Worm (Caenorhabditis elegans) whole organism, late embryonic: ENCODE results near the gene srh-71.

Source experiments
- ama-1 ChIP-seq: fragments of 150-350 bp; optimal IDR thresholded peaks from 2 replicates; lab custom pipeline; 2014
- ceh-2 ChIP-seq: sonication (generic microtip); optimal IDR thresholded peaks from 2 replicates; lab custom pipeline; 2016; ENCODE audit warnings: missing genotype, missing genetic modification characterization, missing compliant biosample characterization
- hlh-13 ChIP-seq: fragments of 200-800 bp; sonication (Bioruptor generic); optimal IDR thresholded peaks from 2 replicates; lab custom pipeline; 2018; ENCODE audit warnings: mild to moderate bottlenecking, missing genetic modification characterization, missing compliant biosample characterization
- npax-4 ChIP-seq: sonication (generic microtip); optimal IDR thresholded peaks from 2 replicates; lab custom pipeline; 2016; ENCODE audit warnings: missing genetic modification characterization, missing compliant biosample characterization
- pqm-1 ChIP-seq: sonication (generic microtip); optimal IDR thresholded peaks from 2 replicates; lab custom pipeline; 2016; ENCODE audit warnings: missing genetic modification characterization, missing compliant biosample characterization
- sox-4 ChIP-seq: sonication (generic microtip); optimal IDR thresholded peaks from 2 replicates; lab custom pipeline; 2017; ENCODE audit warnings: mild to moderate bottlenecking, missing genetic modification characterization, inconsistent platforms, missing compliant biosample characterization
- tbx-7 ChIP-seq: sonication (generic microtip); optimal IDR thresholded peaks from 2 replicates; lab custom pipeline; 2016; ENCODE audit warnings: missing genotype, missing genetic modification characterization, missing compliant biosample characterization

- no peak for TF ChIP-seq tbx-7 (tag; lab: Kevin White, UChicago)
- TF ChIP-seq sox-4 (tag; lab: Kevin White, UChicago): no peak
- no peak for TF ChIP-seq hlh-13 (GFP tag; lab: Kevin White, UChicago)
- no peak for TF ChIP-seq npax-4
- TF ChIP-seq ama-1 (lab: Kevin White, UChicago): no peak
- no peak for TF ChIP-seq pqm-1
- TF ChIP-seq ceh-2 (tag; lab: Kevin White, UChicago): no peak
Measured at ce11 chrII:3078496-3078895, 44.8 kb upstream of the srh-71 start, which contains the start of gene copb-1.
